Fruit fly (Drosophila melanogaster) Kc167 (cell line): ENCODE results near the gene CG17751.

ENCODE experiments used
- Sin3A ChIP-seq: fragments of >200 bp; optimal IDR thresholded peaks from 2 replicates; lab custom pipeline; 2018; ENCODE audit warnings: missing external identifiers
- h ChIP-seq: fragments of >200 bp; optimal IDR thresholded peaks from 3 replicates; lab custom pipeline; 2018; ENCODE audit warnings: missing external identifiers
- insv ChIP-seq: fragments of >200 bp; optimal IDR thresholded peaks from 3 replicates; lab custom pipeline; 2018; ENCODE audit warnings: missing external identifiers
- ttk ChIP-seq: sonication (Bioruptor generic); optimal IDR thresholded peaks from 2 replicates; lab custom pipeline; 2017; ENCODE audit warnings: missing external identifiers

- TF ChIP-seq insv (lab: Kevin White, UChicago) (no peak), h (lab: Kevin White, UChicago) (no peak), ttk (lab: Kevin White, UChicago) (no peak), Sin3A (lab: Kevin White, UChicago) (no peak)
Observed at dm6 chr3R:19641498-19642065, 34.5 kb downstream of the CG17751 start.
